Fruit fly (Drosophila melanogaster): ENCODE measurements around the gene Smr.

Gene Smr

dm6 chrX:12755600-12756373 is 13.4 kb upstream of the Smr start (continued):
- TF ChIP-seq Nf-YC (tag; optimal IDR thresholded peaks at IDR 0.05) (peak; percentile 42), exex (tag; optimal IDR thresholded peaks at IDR 0.05) (no peak), phol (tag; optimal IDR thresholded peaks at IDR 0.05) (peak; percentile 47), tup (GFP tag; optimal IDR thresholded peaks at IDR 0.05) (no peak), CG14965 (GFP tag; optimal IDR thresholded peaks at IDR 0.05; ENCODE audit: borderline replicate concordance) (no peak), ham (GFP tag; IDR thresholded peaks at IDR 0.05) (peak; percentile 70; the same call in 1 of the 2 replicates), CG7271 (tag; optimal IDR thresholded peaks at IDR 0.05) (no peak), en (GFP tag; optimal IDR thresholded peaks at IDR 0.05) (no peak)

- TF ChIP-seq vnd (GFP tag; IDR thresholded peaks at IDR 0.05; ENCODE audit: partially characterized antibody) (no peak), cg (GFP tag; optimal IDR thresholded peaks at IDR 0.05) (peak; percentile 80), trh (GFP tag; optimal IDR thresholded peaks at IDR 0.05) (no peak), Rx (GFP tag; IDR thresholded peaks at IDR 0.05) (peak; percentile 66; the same call in 1 of the 2 replicates), slp2 (GFP tag; optimal IDR thresholded peaks at IDR 0.05) (peak; percentile 32), da (GFP tag; optimal IDR thresholded peaks at IDR 0.05) (no peak), C15 (GFP tag; IDR thresholded peaks at IDR 0.05) (0 out of 3 replicates have a peak, but pooled peaks have one; percentile 58), CG2116 (GFP tag; optimal IDR thresholded peaks at IDR 0.05) (peak; percentile 13), CG12769 (tag; optimal IDR thresholded peaks at IDR 0.05) (peak; percentile 77), CG8290 (GFP tag; optimal IDR thresholded peaks at IDR 0.05) (no peak), CG8290 (tag; optimal IDR thresholded peaks at IDR 0.05) (peak in 1 of 2 experiments; percentile 85), nom (GFP tag; optimal IDR thresholded peaks at IDR 0.05) (peak; percentile 78), CG1529 (GFP tag; optimal IDR thresholded peaks at IDR 0.05) (peak; percentile 26), CG17568 (GFP tag; optimal IDR thresholded peaks at IDR 0.05) (peak; percentile 50), CG15601 (tag; optimal IDR thresholded peaks at IDR 0.05) (no peak), onecut (GFP tag; IDR thresholded peaks at IDR 0.05) (peak; percentile 38), CG7745 (tag; optimal IDR thresholded peaks at IDR 0.05) (no peak), Hsf (GFP tag; optimal IDR thresholded peaks at IDR 0.05) (peak; percentile 66), cad (GFP tag; optimal IDR thresholded peaks at IDR 0.05) (no peak), CG14860 (GFP tag; IDR thresholded peaks at IDR 0.05; ENCODE audit: partially characterized antibody) (no peak), CG13775 (GFP tag; optimal IDR thresholded peaks at IDR 0.05) (peak; percentile 68), Tbp (GFP tag; optimal IDR thresholded peaks at IDR 0.05) (no peak), Sry-β (GFP tag; optimal IDR thresholded peaks at IDR 0.05) (no peak), schlank (tag; optimal IDR thresholded peaks at IDR 0.05) (no peak), Lpt (GFP tag; optimal IDR thresholded peaks at IDR 0.05) (no peak), CG17361 (GFP tag; IDR thresholded peaks at IDR 0.05) (no peak; the same call in 2 of the 3 replicates), lab (GFP tag; optimal IDR thresholded peaks at IDR 0.05) (peak; percentile 86), CG11247 (GFP tag; IDR thresholded peaks at IDR 0.05) (peak; percentile 61), sisA (GFP tag; IDR thresholded peaks at IDR 0.05) (peak; percentile 65), CG11456 (GFP tag; IDR thresholded peaks at IDR 0.05) (peak; percentile 80; the same call in 2 of the 3 replicates), CG1792 (GFP tag; optimal IDR thresholded peaks at IDR 0.05) (no peak), Camta (GFP tag; optimal IDR thresholded peaks at IDR 0.05) (peak; percentile 47), hth (optimal IDR thresholded peaks at IDR 0.05) (no peak), grau (tag; optimal IDR thresholded peaks at IDR 0.05) (peak; percentile 98), CG30403 (GFP tag; optimal IDR thresholded peaks at IDR 0.05) (peak; percentile 69), mam (GFP tag; optimal IDR thresholded peaks at IDR 0.05) (peak; percentile 73), Abd-B (GFP tag; optimal IDR thresholded peaks at IDR 0.05) (peak; percentile 61), trem (tag; optimal IDR thresholded peaks at IDR 0.05) (no peak), ham (GFP tag; IDR thresholded peaks at IDR 0.05) (no peak), pros (GFP tag; optimal IDR thresholded peaks at IDR 0.05) (peak; percentile 42), chm (GFP tag; IDR thresholded peaks at IDR 0.05) (no peak)
These were observed 12.7 kb upstream of the Smr start for dm6 chrX:12755017-12755563.
